Fruit fly (Drosophila melanogaster) whole organism, embryonic: ENCODE results near the gene Cpr62Ba.

Source experiments
- Abd-B ChIP-seq: fragments of 200-800 bp; sonication (Bioruptor generic); optimal IDR thresholded peaks from 2 replicates; lab custom pipeline; 2018; ENCODE audit warnings: missing biosample characterization, mild to moderate bottlenecking, missing genetic modification characterization, moderate library complexity
- CG10979 ChIP-seq: fragments of 200-800 bp; sonication (Bioruptor generic); optimal IDR thresholded peaks from 2 replicates; lab custom pipeline; 2018; ENCODE audit warnings: missing biosample characterization, mild to moderate bottlenecking, missing genetic modification characterization, moderate library complexity
- CG11695 ChIP-seq: fragments of 200-800 bp; sonication (Bioruptor generic); IDR thresholded peaks from 3 replicates; pipeline ENCODE4 v1.3.6; 2022; ENCODE audit warnings: missing biosample characterization, missing genetic modification characterization
- CG12391 ChIP-seq: fragments of 200-800 bp; sonication (Bioruptor generic); optimal IDR thresholded peaks from 3 replicates; lab custom pipeline; 2018; ENCODE audit warnings: missing biosample characterization, mild to moderate bottlenecking, missing genetic modification characterization, moderate library complexity
- CG13123 ChIP-seq: fragments of 200-800 bp; sonication (Bioruptor generic); optimal IDR thresholded peaks from 2 replicates; lab custom pipeline; 2016; ENCODE audit warnings: missing biosample characterization, missing genetic modification characterization
- CG14965 ChIP-seq: fragments of 200-800 bp; sonication (Bioruptor generic); optimal IDR thresholded peaks from 2 replicates; lab custom pipeline; 2016; ENCODE audit warnings: missing biosample characterization, missing genetic modification characterization, borderline replicate concordance
- CG15696 ChIP-seq: fragments of 200-800 bp; sonication (Bioruptor generic); optimal IDR thresholded peaks from 2 replicates; lab custom pipeline; 2019; ENCODE audit warnings: missing biosample characterization, mild to moderate bottlenecking, missing genetic modification characterization, moderate library complexity
- CG16813 ChIP-seq: fragments of 200-800 bp; sonication (Bioruptor generic); IDR thresholded peaks from 3 replicates; pipeline ENCODE4 v1.3.6; 2022; ENCODE audit warnings: missing biosample characterization, missing genetic modification characterization; ENCODE audit not compliant: partially characterized antibody
- CG1792 ChIP-seq: fragments of 200-800 bp; sonication (Bioruptor generic); optimal IDR thresholded peaks from 2 replicates; lab custom pipeline; 2016; ENCODE audit warnings: missing biosample characterization, missing genetic modification characterization
- CG31388 ChIP-seq: fragments of 200-800 bp; sonication (Bioruptor generic); optimal IDR thresholded peaks from 2 replicates; lab custom pipeline; 2016; ENCODE audit warnings: missing biosample characterization, missing genetic modification characterization
- CG34422 ChIP-seq: fragments of 200-800 bp; sonication (Bioruptor generic); IDR thresholded peaks from 3 replicates; pipeline ENCODE4 v1.3.6; 2022; ENCODE audit warnings: missing biosample characterization, missing genetic modification characterization
- CG3726 ChIP-seq: fragments of 200-800 bp; sonication (Bioruptor generic); IDR thresholded peaks from 3 replicates; pipeline ENCODE4, ENCODE4 v1.3.6; 2022; ENCODE audit warnings: missing biosample characterization, missing genetic modification characterization
- CG4707 ChIP-seq: fragments of 200-800 bp; sonication (Bioruptor generic); optimal IDR thresholded peaks from 2 replicates; lab custom pipeline; 2018; ENCODE audit warnings: missing biosample characterization, mild to moderate bottlenecking, missing genetic modification characterization, moderate library complexity
- CG6175 ChIP-seq: fragments of 200-800 bp; sonication (Bioruptor generic); IDR thresholded peaks from 3 replicates; pipeline ENCODE4 v1.3.6; 2022; ENCODE audit warnings: missing biosample characterization, missing genetic modification characterization
- CG9609 ChIP-seq: fragments of 200-800 bp; sonication (Bioruptor generic); optimal IDR thresholded peaks from 3 replicates; lab custom pipeline; 2016; ENCODE audit warnings: missing biosample characterization, missing genetic modification characterization
- D19B ChIP-seq: fragments of 200-800 bp; sonication (Bioruptor generic); optimal IDR thresholded peaks from 2 replicates; lab custom pipeline; 2017; ENCODE audit warnings: missing biosample characterization, mild to moderate bottlenecking, missing genetic modification characterization
- Dip2 ChIP-seq: fragments of 200-800 bp; sonication (Bioruptor generic); IDR thresholded peaks from 2 replicates; pipeline ENCODE4 v1.3.6; 2022; ENCODE audit warnings: missing biosample characterization, missing genetic modification characterization
- Eip74EF ChIP-seq, 2 experiments: fragments of 200-800 bp in 1 of 2; fragments of >200 bp in 1 of 2; sonication (Bioruptor generic) in 1 of 2; optimal IDR thresholded peaks; 2 replicates each; lab custom pipeline; 2017 to 2019; ENCODE audit warnings: missing biosample characterization in 2 of 2, missing genetic modification characterization in 2 of 2, mild to moderate bottlenecking in 1 of 2, moderate library complexity in 1 of 2
- Fer2 ChIP-seq: fragments of 200-800 bp; sonication (Bioruptor generic); optimal IDR thresholded peaks from 2 replicates; lab custom pipeline; 2018; ENCODE audit warnings: missing biosample characterization, mild to moderate bottlenecking, missing genetic modification characterization, moderate library complexity
- H2.0 ChIP-seq: fragments of 200-800 bp; sonication (Bioruptor generic); IDR thresholded peaks from 2 replicates; pipeline ENCODE4 v1.3.6; 2022; ENCODE audit warnings: missing biosample characterization, missing genetic modification characterization
- HLH3B ChIP-seq: fragments of 200-800 bp; sonication (Bioruptor generic); IDR thresholded peaks from 2 replicates; pipeline ENCODE4 v1.3.6; 2022; ENCODE audit warnings: missing biosample characterization, missing genetic modification characterization
- Hand ChIP-seq: fragments of 200-800 bp; sonication (Bioruptor generic); optimal IDR thresholded peaks from 2 replicates; lab custom pipeline; 2017; ENCODE audit warnings: mild to moderate bottlenecking, missing biosample characterization, missing genetic modification reagents, missing genetic modification characterization
- NC2α ChIP-seq: fragments of 200-800 bp; sonication (Bioruptor generic); optimal IDR thresholded peaks from 2 replicates; lab custom pipeline; 2016; ENCODE audit warnings: missing biosample characterization, missing genetic modification characterization
- Nf-YA ChIP-seq: fragments of 200-800 bp; sonication (Bioruptor generic); IDR thresholded peaks from 2 replicates; pipeline ENCODE4 v1.3.6; 2022; ENCODE audit warnings: missing biosample characterization, missing genetic modification characterization
- Nf-YB ChIP-seq: fragments of 200-800 bp; sonication (Bioruptor generic); optimal IDR thresholded peaks from 3 replicates; lab custom pipeline; 2019; ENCODE audit warnings: missing biosample characterization, mild to moderate bottlenecking, missing genetic modification characterization, moderate library complexity
- TFAM ChIP-seq: fragments of 200-800 bp; sonication (Bioruptor generic); optimal IDR thresholded peaks from 2 replicates; lab custom pipeline; 2017; ENCODE audit warnings: missing biosample characterization, missing genetic modification characterization, inconsistent platforms
- ac ChIP-seq: fragments of 200-800 bp; sonication (Bioruptor generic); optimal IDR thresholded peaks from 3 replicates; lab custom pipeline; 2017; ENCODE audit warnings: missing biosample characterization, mild to moderate bottlenecking, missing genetic modification characterization
- amos ChIP-seq: fragments of 200-800 bp; sonication (Bioruptor generic); IDR thresholded peaks from 2 replicates; pipeline ENCODE4 v1.3.6; 2022; ENCODE audit warnings: missing biosample characterization, missing genetic modification characterization; ENCODE audit not compliant: partially characterized antibody
- cas ChIP-seq: fragments of 200-800 bp; sonication (Bioruptor generic); IDR thresholded peaks from 2 replicates; pipeline ENCODE4 v1.3.6; 2022; ENCODE audit warnings: missing biosample characterization, missing genetic modification characterization
- crol ChIP-seq: fragments of 200-800 bp; sonication (Bioruptor generic); IDR thresholded peaks from 2 replicates; pipeline ENCODE4 v1.3.6; 2022; ENCODE audit warnings: missing biosample characterization, missing genetic modification characterization
- esg ChIP-seq: fragments of 200-800 bp; sonication (Bioruptor generic); conservative IDR thresholded peaks from 2 replicates; pipeline ENCODE4 v1.3.6; 2022; ENCODE audit warnings: missing biosample characterization, missing genetic modification characterization
- fd96Cb ChIP-seq: fragments of 200-800 bp; sonication (Bioruptor generic); optimal IDR thresholded peaks from 2 replicates; lab custom pipeline; 2018; ENCODE audit warnings: missing biosample characterization, mild to moderate bottlenecking, missing genetic modification characterization, moderate library complexity
- gro ChIP-seq: fragments of 200-800 bp; sonication (Bioruptor generic); optimal IDR thresholded peaks from 2 replicates; lab custom pipeline; 2016; ENCODE audit warnings: missing biosample characterization, missing genetic modification characterization
- insv ChIP-seq, 2 experiments: fragments of 200-800 bp; sonication (Bioruptor generic); optimal IDR thresholded peaks; 3 replicates each; lab custom pipeline; 2016 to 2018; ENCODE audit warnings: missing biosample characterization in 2 of 2, missing genetic modification characterization in 2 of 2
- lab ChIP-seq: fragments of 200-800 bp; sonication (Bioruptor generic); optimal IDR thresholded peaks from 3 replicates; lab custom pipeline; 2017; ENCODE audit warnings: missing biosample characterization, missing genetic modification characterization, mild to moderate bottlenecking, moderate library complexity, missing genetic modification reagents
- lov ChIP-seq, 2 experiments: fragments of 200-800 bp in 1 of 2; fragments of >200 bp in 1 of 2; sonication (Bioruptor generic) in 1 of 2; IDR thresholded peaks in 1 of 2; optimal IDR thresholded peaks in 1 of 2; 2 replicates in 1 of 2; 3 replicates in 1 of 2; pipeline versions ENCODE4 v1.3.6 to Lab custom; 2017 to 2022; ENCODE audit warnings: missing biosample characterization in 1 of 2, missing genetic modification characterization in 1 of 2
- nom ChIP-seq: fragments of 200-800 bp; sonication (Bioruptor generic); optimal IDR thresholded peaks from 2 replicates; lab custom pipeline; 2017; ENCODE audit warnings: missing biosample characterization, missing genetic modification characterization, mild to moderate bottlenecking, moderate library complexity, missing genetic modification reagents
- psq ChIP-seq: fragments of 200-800 bp; sonication (Bioruptor generic); optimal IDR thresholded peaks from 2 replicates; lab custom pipeline; 2017; ENCODE audit warnings: missing biosample characterization, missing genetic modification characterization
- pzg ChIP-seq: fragments of 200-800 bp; sonication (Bioruptor generic); optimal IDR thresholded peaks from 3 replicates; lab custom pipeline; 2018; ENCODE audit warnings: missing biosample characterization, mild to moderate bottlenecking, missing genetic modification characterization, moderate library complexity
- rib ChIP-seq: fragments of 200-800 bp; sonication (Bioruptor generic); IDR thresholded peaks from 2 replicates; pipeline ENCODE4 v1.3.6; 2022; ENCODE audit warnings: missing biosample characterization, missing genetic modification characterization
- row ChIP-seq: fragments of 200-800 bp; sonication (Bioruptor generic); IDR thresholded peaks from 3 replicates; pipeline ENCODE4 v1.3.6; 2022; ENCODE audit warnings: missing biosample characterization, missing genetic modification characterization
- sug ChIP-seq: fragments of 200-800 bp; optimal IDR thresholded peaks from 2 replicates; lab custom pipeline; 2019; ENCODE audit warnings: missing biosample characterization, mild to moderate bottlenecking, missing genetic modification characterization, moderate library complexity
- trh ChIP-seq: fragments of 200-800 bp; sonication (Bioruptor generic); optimal IDR thresholded peaks from 2 replicates; lab custom pipeline; 2016; ENCODE audit warnings: missing biosample characterization, missing genetic modification characterization
- ttk ChIP-seq: fragments of 200-800 bp; sonication (Bioruptor generic); IDR thresholded peaks from 2 replicates; pipeline ENCODE4 v2.1.2; 2022; ENCODE audit warnings: missing biosample characterization, missing genetic modification characterization
- tup ChIP-seq: fragments of 200-800 bp; sonication (Bioruptor generic); optimal IDR thresholded peaks from 2 replicates; lab custom pipeline; 2016; ENCODE audit warnings: missing biosample characterization, mild to moderate bottlenecking, missing genetic modification characterization, moderate library complexity
- twi ChIP-seq: fragments of 200-800 bp; optimal IDR thresholded peaks from 2 replicates; lab custom pipeline; 2019; ENCODE audit warnings: missing biosample characterization, mild to moderate bottlenecking, missing genetic modification characterization, moderate library complexity
- tx ChIP-seq: fragments of 200-800 bp; sonication (Bioruptor generic); optimal IDR thresholded peaks from 2 replicates; lab custom pipeline; 2016; ENCODE audit warnings: missing biosample characterization, missing genetic modification characterization
- unpg ChIP-seq: fragments of 200-800 bp; sonication (Bioruptor generic); optimal IDR thresholded peaks from 3 replicates; lab custom pipeline; 2018; ENCODE audit warnings: missing biosample characterization, mild to moderate bottlenecking, missing genetic modification characterization, moderate library complexity
- wor ChIP-seq: fragments of 200-800 bp; sonication (Bioruptor generic); IDR thresholded peaks from 2 replicates; pipeline ENCODE4 v1.3.6; 2022; ENCODE audit warnings: missing biosample characterization, missing genetic modification characterization

Gene Cpr62Ba

dm6 chr3L:1865121-1865727 lies 33.6 kb upstream of the Cpr62Ba start, which contains the start of the genes HBS1 and CG12025 (continued):
- peak; percentile 45 for TF ChIP-seq fd96Cb (tag; lab: Kevin White, UChicago)
- no peak for TF ChIP-seq CG1792 (GFP tag; lab: Kevin White, UChicago)
- peak; percentile 76 for TF ChIP-seq CG15696
- TF ChIP-seq H2.0 (GFP tag; lab: Robert Waterston, UW), result no peak
- no peak for TF ChIP-seq psq
- TF ChIP-seq CG14965 (GFP tag; lab: Kevin White, UChicago), result no peak
- peak; percentile 13 for TF ChIP-seq CG10979 (tag; lab: Kevin White, UChicago)
- no peak for TF ChIP-seq CG3726 (GFP tag; lab: Robert Waterston, UW)
- peak; percentile 32 for TF ChIP-seq Fer2 (tag; lab: Kevin White, UChicago)
- peak; percentile 20 for TF ChIP-seq tx (GFP tag; lab: Kevin White, UChicago)
- no peak for TF ChIP-seq crol
- peak; percentile 43; the same call in 1 of the 2 replicates for TF ChIP-seq esg
- peak; percentile 73 for TF ChIP-seq CG12391 (tag; lab: Kevin White, UChicago)
- TF ChIP-seq NC2α, result no peak
- no peak for TF ChIP-seq ttk (GFP tag; lab: Robert Waterston, UW)
- no peak; the same call in 2 of the 3 replicates for TF ChIP-seq CG34422
- peak; percentile 95 for TF ChIP-seq row (GFP tag; lab: Robert Waterston, UW)
- no peak for TF ChIP-seq tup (GFP tag; lab: Kevin White, UChicago)
- TF ChIP-seq trh (GFP tag; lab: Kevin White, UChicago), result no peak
- no peak for TF ChIP-seq Hand (GFP tag; lab: Kevin White, UChicago)
- peak; percentile 27 for TF ChIP-seq CG9609 (GFP tag; lab: Kevin White, UChicago)
- peak; percentile 87 for TF ChIP-seq pzg (GFP tag; lab: Kevin White, UChicago)
- TF ChIP-seq CG4707 (GFP tag; lab: Kevin White, UChicago), result no peak
- TF ChIP-seq gro (GFP tag; lab: Kevin White, UChicago), result peak; percentile 15
- 0 out of 2 replicates have a peak, but pooled peaks have one; percentile 4 for TF ChIP-seq amos
- TF ChIP-seq Dip2 (GFP tag; lab: Robert Waterston, UW), result no peak
- TF ChIP-seq rib (GFP tag; lab: Robert Waterston, UW), result no peak
- TF ChIP-seq Abd-B (GFP tag; lab: Kevin White, UChicago), result peak; percentile 80
- TF ChIP-seq CG13123, result peak; percentile 7
- no peak for TF ChIP-seq wor
- TF ChIP-seq CG16813 (GFP tag; lab: Robert Waterston, UW), result 0 out of 3 replicates have a peak, but pooled peaks have one; percentile 22
- no peak for TF ChIP-seq insv (GFP tag; optimal IDR thresholded peaks at IDR 0.05; lab: Kevin White, UChicago)
- no peak for TF ChIP-seq CG11695 (GFP tag; lab: Robert Waterston, UW)
- TF ChIP-seq HLH3B (GFP tag; lab: Robert Waterston, UW), result peak; percentile 27; the same call in 1 of the 2 replicates
- peak; percentile 28 for TF ChIP-seq D19B (GFP tag; lab: Kevin White, UChicago)
- TF ChIP-seq lab (GFP tag; lab: Kevin White, UChicago), result peak; percentile 51
- no peak for TF ChIP-seq CG31388 (GFP tag; lab: Kevin White, UChicago)
- TF ChIP-seq nom (GFP tag; lab: Kevin White, UChicago), result peak; percentile 10
- peak; percentile 40 for TF ChIP-seq unpg (GFP tag; lab: Kevin White, UChicago)
- no peak for TF ChIP-seq ac
- TF ChIP-seq TFAM (GFP tag; lab: Kevin White, UChicago), result no peak
- no peak for TF ChIP-seq CG6175 (GFP tag; lab: Robert Waterston, UW)
- peak; percentile 45 for TF ChIP-seq twi (tag; lab: Kevin White, UChicago)
- no peak for TF ChIP-seq Eip74EF (GFP tag; optimal IDR thresholded peaks at IDR 0.05; lab: Kevin White, UChicago)
- TF ChIP-seq sug, result peak; percentile 71
- no peak for TF ChIP-seq Nf-YB (GFP tag; lab: Kevin White, UChicago)
- TF ChIP-seq cas, result 0 out of 2 replicates have a peak, but pooled peaks have one; percentile 26
- no peak for TF ChIP-seq lov (optimal IDR thresholded peaks at IDR 0.05; lab: Kevin White, UChicago)
- TF ChIP-seq lov (GFP tag; IDR thresholded peaks at IDR 0.05; lab: Robert Waterston, UW), result no peak
- no peak for TF ChIP-seq Nf-YA (GFP tag; lab: Robert Waterston, UW)
